Fruit fly (Drosophila melanogaster) whole organism, embryonic: ENCODE results near the gene Sfp38D.

Experiments used
- Asciz ChIP-seq: fragments of 200-800 bp; sonication (Bioruptor generic); optimal IDR thresholded peaks from 2 replicates; lab custom pipeline; 2017; ENCODE audit warnings: missing biosample characterization, mild to moderate bottlenecking, missing genetic modification characterization, missing genetic modification reagents
- B-H2 ChIP-seq: fragments of 200-800 bp; sonication (Bioruptor generic); optimal IDR thresholded peaks from 2 replicates; lab custom pipeline; 2018; ENCODE audit warnings: missing biosample characterization, mild to moderate bottlenecking, missing genetic modification characterization
- BEAF-32 ChIP-seq: fragments of 200-800 bp; sonication (Bioruptor generic); optimal IDR thresholded peaks from 3 replicates; lab custom pipeline; 2017; ENCODE audit warnings: missing biosample characterization, missing genetic modification characterization, mild to moderate bottlenecking, moderate library complexity, missing genetic modification reagents
- CG10274 ChIP-seq: fragments of 200-800 bp; sonication (Bioruptor generic); optimal IDR thresholded peaks from 3 replicates; lab custom pipeline; 2017; ENCODE audit warnings: missing biosample characterization, mild to moderate bottlenecking, missing genetic modification characterization
- CG10431 ChIP-seq: fragments of 200-800 bp; sonication (Bioruptor generic); optimal IDR thresholded peaks from 3 replicates; lab custom pipeline; 2018; ENCODE audit warnings: missing biosample characterization, mild to moderate bottlenecking, missing genetic modification characterization
- CG11085 ChIP-seq: fragments of 200-800 bp; sonication (Bioruptor generic); IDR thresholded peaks from 2 replicates; pipeline ENCODE4 v1.3.6; 2022; ENCODE audit warnings: missing biosample characterization, missing genetic modification characterization
- CG12071 ChIP-seq: fragments of 200-800 bp; sonication (Bioruptor generic); optimal IDR thresholded peaks from 3 replicates; lab custom pipeline; 2018; ENCODE audit warnings: missing biosample characterization, mild to moderate bottlenecking, missing genetic modification characterization
- CG14014 ChIP-seq: fragments of 200-800 bp; sonication (Bioruptor generic); IDR thresholded peaks from 2 replicates; pipeline ENCODE4 v1.3.6; 2022; ENCODE audit warnings: missing biosample characterization, missing genetic modification characterization
- CG14667 ChIP-seq: fragments of 200-800 bp; sonication (Bioruptor generic); IDR thresholded peaks from 2 replicates; pipeline ENCODE4 v1.3.6; 2022; ENCODE audit warnings: missing biosample characterization, missing genetic modification characterization
- CG14710 ChIP-seq: fragments of 200-800 bp; sonication (Bioruptor generic); optimal IDR thresholded peaks from 3 replicates; lab custom pipeline; 2019; ENCODE audit warnings: missing biosample characterization, mild to moderate bottlenecking, missing genetic modification characterization, moderate library complexity
- CG14965 ChIP-seq: fragments of 200-800 bp; sonication (Bioruptor generic); optimal IDR thresholded peaks from 2 replicates; lab custom pipeline; 2016; ENCODE audit warnings: missing biosample characterization, missing genetic modification characterization, borderline replicate concordance
- CG15479 ChIP-seq: fragments of 200-800 bp; sonication (Bioruptor generic); optimal IDR thresholded peaks from 3 replicates; lab custom pipeline; 2019; ENCODE audit warnings: missing biosample characterization, mild to moderate bottlenecking, missing genetic modification characterization, moderate library complexity
- CG1602 ChIP-seq: fragments of 200-800 bp; sonication (Bioruptor generic); optimal IDR thresholded peaks from 3 replicates; lab custom pipeline; 2016; ENCODE audit warnings: missing biosample characterization, missing genetic modification characterization
- CG17385 ChIP-seq: fragments of 200-800 bp; sonication (Bioruptor generic); optimal IDR thresholded peaks from 3 replicates; lab custom pipeline; 2018; ENCODE audit warnings: missing biosample characterization, mild to moderate bottlenecking, missing genetic modification characterization
- CG2712 ChIP-seq: fragments of 200-800 bp; optimal IDR thresholded peaks from 3 replicates; lab custom pipeline; 2019; ENCODE audit warnings: missing biosample characterization, mild to moderate bottlenecking, missing genetic modification characterization, moderate library complexity
- CG30431 ChIP-seq: fragments of 200-800 bp; sonication (Bioruptor generic); optimal IDR thresholded peaks from 2 replicates; lab custom pipeline; 2017; ENCODE audit warnings: missing biosample characterization, missing genetic modification characterization
- CG31441 ChIP-seq: fragments of 200-800 bp; sonication (Bioruptor generic); IDR thresholded peaks from 2 replicates; pipeline ENCODE4 v1.3.6; 2022; ENCODE audit warnings: missing biosample characterization, missing genetic modification characterization
- CG4328 ChIP-seq: fragments of 200-800 bp; sonication (Bioruptor generic); optimal IDR thresholded peaks from 3 replicates; lab custom pipeline; 2017; ENCODE audit warnings: missing biosample characterization, missing genetic modification reagents, missing genetic modification characterization
- CG4854 ChIP-seq: fragments of 200-800 bp; sonication (Bioruptor generic); optimal IDR thresholded peaks from 2 replicates; lab custom pipeline; 2016; ENCODE audit warnings: missing biosample characterization, missing genetic modification characterization, inconsistent platforms
- CG6765 ChIP-seq: fragments of 200-800 bp; sonication (Bioruptor generic); optimal IDR thresholded peaks from 3 replicates; lab custom pipeline; 2017; ENCODE audit warnings: missing biosample characterization, mild to moderate bottlenecking, missing genetic modification characterization
- CG6791 ChIP-seq: fragments of 200-800 bp; sonication (Bioruptor generic); IDR thresholded peaks from 3 replicates; pipeline ENCODE4 v1.3.6; 2022; ENCODE audit warnings: missing biosample characterization, missing genetic modification characterization; ENCODE audit not compliant: partially characterized antibody
- CG7271 ChIP-seq: fragments of 200-800 bp; sonication (Bioruptor generic); optimal IDR thresholded peaks from 2 replicates; lab custom pipeline; 2018; ENCODE audit warnings: missing biosample characterization, mild to moderate bottlenecking, missing genetic modification characterization, moderate library complexity
- CG9797 ChIP-seq: fragments of 200-800 bp; sonication (Bioruptor generic); optimal IDR thresholded peaks from 3 replicates; lab custom pipeline; 2018; ENCODE audit warnings: missing biosample characterization, mild to moderate bottlenecking, missing genetic modification characterization
- CTCF ChIP-seq: fragments of 200-800 bp; sonication (Bioruptor generic); optimal IDR thresholded peaks from 2 replicates; lab custom pipeline; 2017; ENCODE audit warnings: missing biosample characterization, mild to moderate bottlenecking, missing genetic modification characterization, moderate library complexity
- D19A ChIP-seq: fragments of 200-800 bp; optimal IDR thresholded peaks from 3 replicates; lab custom pipeline; 2019; ENCODE audit warnings: missing biosample characterization, mild to moderate bottlenecking, missing genetic modification characterization, moderate library complexity
- Fer2 ChIP-seq: fragments of 200-800 bp; sonication (Bioruptor generic); optimal IDR thresholded peaks from 2 replicates; lab custom pipeline; 2018; ENCODE audit warnings: missing biosample characterization, mild to moderate bottlenecking, missing genetic modification characterization, moderate library complexity
- Hr78 ChIP-seq, 2 experiments: fragments of 200-800 bp in 1 of 2; fragments of >200 bp in 1 of 2; sonication (Bioruptor generic) in 1 of 2; optimal IDR thresholded peaks; 2 replicates each; lab custom pipeline; 2017 to 2019; ENCODE audit warnings: missing biosample characterization in 2 of 2, missing genetic modification characterization in 2 of 2, mild to moderate bottlenecking in 1 of 2, moderate library complexity in 1 of 2
- MBD-R2 ChIP-seq: fragments of 200-800 bp; sonication (Bioruptor generic); IDR thresholded peaks from 2 replicates; pipeline ENCODE4 v1.3.6; 2022; ENCODE audit warnings: missing biosample characterization, missing genetic modification characterization
- MTF-1 ChIP-seq: fragments of 200-800 bp; sonication (Bioruptor generic); optimal IDR thresholded peaks from 2 replicates; lab custom pipeline; 2018; ENCODE audit warnings: missing biosample characterization, mild to moderate bottlenecking, missing genetic modification characterization, borderline replicate concordance
- Nf-YA ChIP-seq: fragments of 200-800 bp; sonication (Bioruptor generic); IDR thresholded peaks from 2 replicates; pipeline ENCODE4 v1.3.6; 2022; ENCODE audit warnings: missing biosample characterization, missing genetic modification characterization
- Oli ChIP-seq: fragments of 200-800 bp; sonication (Bioruptor generic); optimal IDR thresholded peaks from 2 replicates; lab custom pipeline; 2018; ENCODE audit warnings: missing biosample characterization, mild to moderate bottlenecking, missing genetic modification characterization, moderate library complexity
- aop ChIP-seq: fragments of 200-800 bp; sonication (Bioruptor generic); IDR thresholded peaks from 2 replicates; pipeline ENCODE4 v1.3.6; 2022; ENCODE audit warnings: missing biosample characterization, missing genetic modification characterization
- az2 ChIP-seq: fragments of 200-800 bp; sonication (Bioruptor generic); optimal IDR thresholded peaks from 3 replicates; lab custom pipeline; 2016; ENCODE audit warnings: missing biosample characterization, missing genetic modification characterization
- cato ChIP-seq: fragments of 200-800 bp; sonication (Bioruptor generic); optimal IDR thresholded peaks from 2 replicates; lab custom pipeline; 2016; ENCODE audit warnings: missing biosample characterization, missing genetic modification characterization, borderline replicate concordance
- chif ChIP-seq, 2 experiments: fragments of 200-800 bp; sonication (Bioruptor generic); optimal IDR thresholded peaks; 3 replicates each; lab custom pipeline; 2016; ENCODE audit warnings: missing biosample characterization in 2 of 2, missing genetic modification characterization in 2 of 2
- dm ChIP-seq: fragments of 200-800 bp; sonication (Bioruptor generic); optimal IDR thresholded peaks from 3 replicates; lab custom pipeline; 2016; ENCODE audit warnings: missing biosample characterization, missing genetic modification characterization
- dpn ChIP-seq, 2 experiments: fragments of 200-800 bp; sonication (Bioruptor generic); optimal IDR thresholded peaks; 3 replicates each; lab custom pipeline; 2016; ENCODE audit warnings: missing biosample characterization in 2 of 2, missing genetic modification characterization in 2 of 2
- dysf ChIP-seq: fragments of 200-800 bp; sonication (Bioruptor generic); IDR thresholded peaks from 3 replicates; pipeline ENCODE4 v1.3.6; 2022; ENCODE audit warnings: missing biosample characterization, missing genetic modification characterization
- eyg ChIP-seq: fragments of 200-800 bp; sonication (Bioruptor generic); optimal IDR thresholded peaks from 3 replicates; lab custom pipeline; 2016; ENCODE audit warnings: missing biosample characterization, missing genetic modification characterization
- fd64A ChIP-seq: fragments of 200-800 bp; sonication (Bioruptor generic); optimal IDR thresholded peaks from 3 replicates; lab custom pipeline; 2018; ENCODE audit warnings: missing biosample characterization, mild to moderate bottlenecking, missing genetic modification characterization
- gem ChIP-seq: fragments of 200-800 bp; sonication (Bioruptor generic); optimal IDR thresholded peaks from 2 replicates; lab custom pipeline; 2019; ENCODE audit warnings: missing biosample characterization, mild to moderate bottlenecking, missing genetic modification characterization, moderate library complexity
- gfzf ChIP-seq: fragments of 200-800 bp; sonication (Bioruptor generic); optimal IDR thresholded peaks from 2 replicates; lab custom pipeline; 2016; ENCODE audit warnings: missing biosample characterization, mild to moderate bottlenecking, missing genetic modification characterization, moderate library complexity
- grn ChIP-seq: fragments of 200-800 bp; sonication (Bioruptor generic); optimal IDR thresholded peaks from 3 replicates; lab custom pipeline; 2017; ENCODE audit warnings: missing biosample characterization, missing genetic modification characterization
- gro ChIP-seq: fragments of 200-800 bp; sonication (Bioruptor generic); optimal IDR thresholded peaks from 2 replicates; lab custom pipeline; 2016; ENCODE audit warnings: missing biosample characterization, missing genetic modification characterization
- insv ChIP-seq, 2 experiments: fragments of 200-800 bp; sonication (Bioruptor generic); optimal IDR thresholded peaks; 3 replicates each; lab custom pipeline; 2016 to 2018; ENCODE audit warnings: missing biosample characterization in 2 of 2, missing genetic modification characterization in 2 of 2
- luna ChIP-seq: fragments of 200-800 bp; sonication (Bioruptor generic); optimal IDR thresholded peaks from 2 replicates; lab custom pipeline; 2016; ENCODE audit warnings: missing biosample characterization, missing genetic modification characterization
- maf-S ChIP-seq: fragments of 200-800 bp; sonication (Bioruptor generic); optimal IDR thresholded peaks from 2 replicates; lab custom pipeline; 2016; ENCODE audit warnings: missing biosample characterization, missing genetic modification characterization
- ro ChIP-seq: fragments of 200-800 bp; sonication (Bioruptor generic); IDR thresholded peaks from 2 replicates; pipeline ENCODE4 v1.3.6; 2022; ENCODE audit warnings: missing biosample characterization, missing genetic modification characterization
- shn ChIP-seq: fragments of 200-800 bp; sonication (Bioruptor generic); optimal IDR thresholded peaks from 3 replicates; lab custom pipeline; 2016; ENCODE audit warnings: missing biosample characterization, missing genetic modification characterization
- slbo ChIP-seq: fragments of 200-800 bp; sonication (Bioruptor generic); IDR thresholded peaks from 2 replicates; pipeline ENCODE4 v1.3.6; 2022; ENCODE audit warnings: missing biosample characterization, missing genetic modification characterization
- wek ChIP-seq: fragments of 200-800 bp; sonication (Bioruptor generic); optimal IDR thresholded peaks from 3 replicates; lab custom pipeline; 2018; ENCODE audit warnings: missing biosample characterization, mild to moderate bottlenecking, missing genetic modification characterization, moderate library complexity

The Sfp38D gene

dm6 chr2L:20681648-20682098 is 41.0 kb downstream of the Sfp38D start, which contains the start of gene Cen (continued):
- TF ChIP-seq shn (GFP tag; lab: Kevin White, UChicago) (peak; percentile 27), CG2712 (tag; lab: Kevin White, UChicago) (no peak), aop (GFP tag; lab: Robert Waterston, UW) (no peak), gem (tag; lab: Kevin White, UChicago) (no peak), cato (peak; percentile 13), Oli (tag; lab: Kevin White, UChicago) (peak; percentile 25), dm (GFP tag; lab: Kevin White, UChicago) (no peak), grn (no peak), gfzf (GFP tag; lab: Kevin White, UChicago) (peak; percentile 59), luna (no peak), CG1602 (GFP tag; lab: Kevin White, UChicago) (peak; percentile 30), chif (GFP tag; optimal IDR thresholded peaks at IDR 0.05; lab: Kevin White, UChicago) (peak in 1 of 2 experiments; percentile 7), CG31441 (GFP tag; lab: Robert Waterston, UW) (no peak), slbo (GFP tag; lab: Robert Waterston, UW) (peak; percentile 58), MTF-1 (no peak), D19A (tag; lab: Kevin White, UChicago) (no peak), dpn (GFP tag; optimal IDR thresholded peaks at IDR 0.05; lab: Kevin White, UChicago) (peak; percentile 22 to 39), CG30431 (GFP tag; lab: Kevin White, UChicago) (peak; percentile 13), CG17385 (no peak), CG4328 (GFP tag; lab: Kevin White, UChicago) (no peak), CG9797 (GFP tag; lab: Kevin White, UChicago) (no peak), CG10431 (GFP tag; lab: Kevin White, UChicago) (no peak), wek (GFP tag; lab: Kevin White, UChicago) (peak; percentile 86), Nf-YA (GFP tag; lab: Robert Waterston, UW) (no peak), CG14667 (GFP tag; lab: Robert Waterston, UW) (no peak), CG14710 (tag; lab: Kevin White, UChicago) (peak; percentile 22), az2 (GFP tag; lab: Kevin White, UChicago) (peak; percentile 18), fd64A (GFP tag; lab: Kevin White, UChicago) (no peak), BEAF-32 (GFP tag; lab: Kevin White, UChicago) (no peak), Hr78 (GFP tag; optimal IDR thresholded peaks at IDR 0.05; lab: Kevin White, UChicago) (no peak), MBD-R2 (GFP tag; lab: Robert Waterston, UW) (peak; percentile 40; the same call in 1 of the 2 replicates), Fer2 (no peak), CG6765 (GFP tag; lab: Kevin White, UChicago) (no peak), CG14014 (GFP tag; lab: Robert Waterston, UW) (no peak; the same call in 1 of the 2 replicates), gro (GFP tag; lab: Kevin White, UChicago) (no peak), CG6791 (no peak), eyg (GFP tag; lab: Kevin White, UChicago) (peak; percentile 13), insv (GFP tag; optimal IDR thresholded peaks at IDR 0.05; lab: Kevin White, UChicago) (no peak), Asciz (GFP tag; lab: Kevin White, UChicago) (no peak), B-H2 (no peak), CG10274 (GFP tag; lab: Kevin White, UChicago) (no peak), CG12071 (GFP tag; lab: Kevin White, UChicago) (no peak), maf-S (GFP tag; lab: Kevin White, UChicago) (peak; percentile 4), CG7271 (peak; percentile 1), CG11085 (GFP tag; lab: Robert Waterston, UW) (no peak), CG4854 (GFP tag; lab: Kevin White, UChicago) (no peak), CG15479 (GFP tag; lab: Kevin White, UChicago) (no peak), CTCF (GFP tag; lab: Kevin White, UChicago) (no peak), ro (no peak), dysf (GFP tag; lab: Robert Waterston, UW) (peak; percentile 49; the same call in 2 of the 3 replicates), CG14965 (GFP tag; lab: Kevin White, UChicago) (no peak)
